Fruit fly (Drosophila melanogaster) whole organism, embryonic: ENCODE measurements around the gene CG13049.

Experiments used
- BEAF-32 ChIP-seq: fragments of 200-800 bp; sonication (Bioruptor generic); optimal IDR thresholded peaks from 3 replicates; lab custom pipeline; 2017; ENCODE audit warnings: missing biosample characterization, missing genetic modification characterization, mild to moderate bottlenecking, moderate library complexity, missing genetic modification reagents
- CG10147 ChIP-seq: fragments of 200-800 bp; sonication (Bioruptor generic); optimal IDR thresholded peaks from 2 replicates; lab custom pipeline; 2019; ENCODE audit warnings: missing biosample characterization, mild to moderate bottlenecking, missing genetic modification characterization, moderate library complexity
- CG10267 ChIP-seq: fragments of 200-800 bp; sonication (Bioruptor generic); optimal IDR thresholded peaks from 2 replicates; lab custom pipeline; 2018; ENCODE audit warnings: missing biosample characterization, mild to moderate bottlenecking, missing genetic modification characterization, moderate library complexity
- CG12659 ChIP-seq: fragments of 200-800 bp; sonication (Bioruptor generic); optimal IDR thresholded peaks from 3 replicates; lab custom pipeline; 2017; ENCODE audit warnings: mild to moderate bottlenecking, missing biosample characterization, missing genetic modification reagents, missing genetic modification characterization
- CG1603 ChIP-seq: fragments of 200-800 bp; sonication (Bioruptor generic); optimal IDR thresholded peaks from 2 replicates; lab custom pipeline; 2019; ENCODE audit warnings: missing biosample characterization, mild to moderate bottlenecking, missing genetic modification characterization, moderate library complexity
- CG17186 ChIP-seq: fragments of 200-800 bp; sonication (Bioruptor generic); optimal IDR thresholded peaks from 3 replicates; lab custom pipeline; 2017; ENCODE audit warnings: missing biosample characterization, missing genetic modification reagents, missing genetic modification characterization
- CG17829 ChIP-seq: fragments of 200-800 bp; optimal IDR thresholded peaks from 2 replicates; lab custom pipeline; 2019; ENCODE audit warnings: missing biosample characterization, mild to moderate bottlenecking, missing genetic modification characterization, moderate library complexity
- CG18619 ChIP-seq: fragments of 200-800 bp; sonication (Bioruptor generic); optimal IDR thresholded peaks from 3 replicates; lab custom pipeline; 2017; ENCODE audit warnings: missing biosample characterization, mild to moderate bottlenecking, missing genetic modification characterization
- CG30020 ChIP-seq: fragments of 200-800 bp; optimal IDR thresholded peaks from 2 replicates; lab custom pipeline; 2019; ENCODE audit warnings: missing biosample characterization, mild to moderate bottlenecking, missing genetic modification characterization, moderate library complexity
- CG30403 ChIP-seq: fragments of 200-800 bp; sonication (Bioruptor generic); optimal IDR thresholded peaks from 3 replicates; lab custom pipeline; 2016; ENCODE audit warnings: missing biosample characterization, missing genetic modification characterization
- CG33213 ChIP-seq: fragments of 200-800 bp; sonication (Bioruptor generic); optimal IDR thresholded peaks from 3 replicates; lab custom pipeline; 2016; ENCODE audit warnings: missing biosample characterization, missing genetic modification characterization
- CG34422 ChIP-seq: fragments of 200-800 bp; sonication (Bioruptor generic); IDR thresholded peaks from 3 replicates; pipeline ENCODE4 v1.3.6; 2022; ENCODE audit warnings: missing biosample characterization, missing genetic modification characterization
- CG3995 ChIP-seq: fragments of 200-800 bp; sonication (Bioruptor generic); optimal IDR thresholded peaks from 3 replicates; lab custom pipeline; 2016; ENCODE audit warnings: missing biosample characterization, missing genetic modification characterization
- CG4617 ChIP-seq: fragments of 200-800 bp; sonication (Bioruptor generic); optimal IDR thresholded peaks from 3 replicates; lab custom pipeline; 2016; ENCODE audit warnings: missing biosample characterization, missing genetic modification characterization, borderline replicate concordance
- CG5180 ChIP-seq: fragments of 200-800 bp; sonication (Bioruptor generic); optimal IDR thresholded peaks from 3 replicates; lab custom pipeline; 2017; ENCODE audit warnings: missing biosample characterization, missing genetic modification characterization, mild to moderate bottlenecking, moderate library complexity, missing genetic modification reagents
- CG7786 ChIP-seq: fragments of 200-800 bp; sonication (Bioruptor generic); optimal IDR thresholded peaks from 2 replicates; lab custom pipeline; 2016; ENCODE audit warnings: missing biosample characterization, missing genetic modification characterization
- CG7987 ChIP-seq: fragments of 200-800 bp; sonication (Bioruptor generic); optimal IDR thresholded peaks from 2 replicates; lab custom pipeline; 2018; ENCODE audit warnings: missing biosample characterization, mild to moderate bottlenecking, missing genetic modification characterization, moderate library complexity
- CTCF ChIP-seq: fragments of 200-800 bp; sonication (Bioruptor generic); optimal IDR thresholded peaks from 2 replicates; lab custom pipeline; 2017; ENCODE audit warnings: missing biosample characterization, mild to moderate bottlenecking, missing genetic modification characterization, moderate library complexity
- Dbx ChIP-seq: fragments of 200-800 bp; sonication (Bioruptor generic); IDR thresholded peaks from 3 replicates; pipeline ENCODE4 v1.3.6; 2022; ENCODE audit warnings: missing biosample characterization, missing genetic modification characterization
- Elba2 ChIP-seq: fragments of 200-800 bp; sonication (Bioruptor generic); optimal IDR thresholded peaks from 3 replicates; lab custom pipeline; 2016; ENCODE audit warnings: missing biosample characterization, missing genetic modification characterization
- HmgD ChIP-seq: fragments of 200-800 bp; sonication (Bioruptor generic); optimal IDR thresholded peaks from 3 replicates; lab custom pipeline; 2016; ENCODE audit warnings: missing biosample characterization, missing genetic modification characterization
- Sry-δ ChIP-seq: fragments of 200-800 bp; sonication (Bioruptor generic); optimal IDR thresholded peaks from 2 replicates; lab custom pipeline; 2016; ENCODE audit warnings: missing biosample characterization, missing genetic modification characterization
- YL-1 ChIP-seq: fragments of 200-800 bp; sonication (Bioruptor generic); optimal IDR thresholded peaks from 3 replicates; lab custom pipeline; 2017; ENCODE audit warnings: missing biosample characterization, mild to moderate bottlenecking, missing genetic modification characterization
- abd-A ChIP-seq: fragments of 200-800 bp; sonication (Bioruptor generic); optimal IDR thresholded peaks from 3 replicates; lab custom pipeline; 2019; ENCODE audit warnings: missing biosample characterization, mild to moderate bottlenecking, missing genetic modification characterization, moderate library complexity
- amos ChIP-seq: fragments of 200-800 bp; sonication (Bioruptor generic); IDR thresholded peaks from 2 replicates; pipeline ENCODE4 v1.3.6; 2022; ENCODE audit warnings: missing biosample characterization, missing genetic modification characterization; ENCODE audit not compliant: partially characterized antibody
- ato ChIP-seq: fragments of 200-800 bp; sonication (Bioruptor generic); IDR thresholded peaks from 2 replicates; pipeline ENCODE4 v1.3.6; 2022; ENCODE audit warnings: missing biosample characterization, missing genetic modification characterization; ENCODE audit not compliant: partially characterized antibody
- cato ChIP-seq: fragments of 200-800 bp; sonication (Bioruptor generic); optimal IDR thresholded peaks from 2 replicates; lab custom pipeline; 2016; ENCODE audit warnings: missing biosample characterization, missing genetic modification characterization, borderline replicate concordance
- chn ChIP-seq: fragments of 200-800 bp; sonication (Bioruptor generic); optimal IDR thresholded peaks from 2 replicates; lab custom pipeline; 2016; ENCODE audit warnings: missing biosample characterization, missing genetic modification characterization
- dpn ChIP-seq, 2 experiments: fragments of 200-800 bp; sonication (Bioruptor generic); optimal IDR thresholded peaks; 3 replicates each; lab custom pipeline; 2016; ENCODE audit warnings: missing biosample characterization in 2 of 2, missing genetic modification characterization in 2 of 2
- exex ChIP-seq: fragments of 200-800 bp; sonication (Bioruptor generic); optimal IDR thresholded peaks from 4 replicates; lab custom pipeline; 2018; ENCODE audit warnings: missing biosample characterization, mild to moderate bottlenecking, missing genetic modification characterization, moderate library complexity
- fd102C ChIP-seq: fragments of 200-800 bp; sonication (Bioruptor generic); optimal IDR thresholded peaks from 2 replicates; lab custom pipeline; 2018; ENCODE audit warnings: missing biosample characterization, mild to moderate bottlenecking, missing genetic modification characterization, moderate library complexity
- gfzf ChIP-seq: fragments of 200-800 bp; sonication (Bioruptor generic); optimal IDR thresholded peaks from 2 replicates; lab custom pipeline; 2016; ENCODE audit warnings: missing biosample characterization, mild to moderate bottlenecking, missing genetic modification characterization, moderate library complexity
- knrl ChIP-seq: fragments of 200-800 bp; sonication (Bioruptor generic); IDR thresholded peaks from 3 replicates; pipeline ENCODE4 v1.3.6; 2022; ENCODE audit warnings: missing biosample characterization, missing genetic modification characterization; ENCODE audit not compliant: partially characterized antibody
- lilli ChIP-seq: fragments of 200-800 bp; sonication (Bioruptor generic); optimal IDR thresholded peaks from 3 replicates; lab custom pipeline; 2016; ENCODE audit warnings: missing biosample characterization, missing genetic modification characterization
- nerfin-1 ChIP-seq: fragments of 200-800 bp; sonication (Bioruptor generic); optimal IDR thresholded peaks from 3 replicates; lab custom pipeline; 2019; ENCODE audit warnings: missing biosample characterization, mild to moderate bottlenecking, missing genetic modification characterization, moderate library complexity
- pfk ChIP-seq: fragments of 200-800 bp; sonication (Bioruptor generic); optimal IDR thresholded peaks from 2 replicates; lab custom pipeline; 2018; ENCODE audit warnings: missing biosample characterization, mild to moderate bottlenecking, missing genetic modification characterization, moderate library complexity
- sna ChIP-seq: fragments of 200-800 bp; sonication (Bioruptor generic); IDR thresholded peaks from 2 replicates; pipeline ENCODE4 v1.3.6; 2022; ENCODE audit warnings: missing biosample characterization, missing genetic modification characterization; ENCODE audit not compliant: partially characterized antibody
- tio ChIP-seq: fragments of 200-800 bp; sonication (Bioruptor generic); optimal IDR thresholded peaks from 2 replicates; lab custom pipeline; 2017; ENCODE audit warnings: missing biosample characterization, missing genetic modification characterization, inconsistent platforms
- vvl ChIP-seq: fragments of 200-800 bp; sonication (Bioruptor generic); IDR thresholded peaks from 2 replicates; pipeline ENCODE4 v1.3.6; 2022; ENCODE audit warnings: missing biosample characterization, missing genetic modification characterization

Gene CG13049

DNA sequence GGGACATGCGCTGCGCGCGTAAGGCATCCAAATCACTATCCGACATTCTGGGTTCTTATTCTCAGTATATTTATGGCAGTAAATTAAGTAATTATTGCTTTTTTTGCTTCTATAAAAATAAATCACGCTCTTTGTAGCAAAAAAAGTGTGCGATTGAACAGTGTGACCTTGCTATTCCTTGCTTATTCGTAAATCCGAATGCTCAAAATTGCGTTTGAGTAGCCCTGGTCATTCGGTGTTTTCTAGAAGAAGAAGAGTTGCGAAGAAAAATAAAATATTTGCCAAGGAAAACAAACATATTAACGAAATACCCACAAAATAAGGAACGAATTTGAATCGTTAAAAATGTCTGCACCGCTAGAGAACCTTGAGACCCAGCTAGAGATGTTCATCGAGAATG is 49.9 kb downstream of the CG13049 start, which contains the start of the genes PDCD-5 and MED10 (continued):
- TF ChIP-seq ato = no peak
- no peak for TF ChIP-seq exex (tag; lab: Kevin White, UChicago)
- TF ChIP-seq fd102C (GFP tag; lab: Kevin White, UChicago) = no peak
- peak; percentile 75; the same call in 1 of the 3 replicates for TF ChIP-seq CG34422 (GFP tag; lab: Robert Waterston, UW)
- peak; percentile 54 for TF ChIP-seq CTCF (GFP tag; lab: Kevin White, UChicago)
- TF ChIP-seq nerfin-1 (tag; lab: Kevin White, UChicago) = peak; percentile 64
- TF ChIP-seq pfk (GFP tag; lab: Kevin White, UChicago) = no peak
- no peak for TF ChIP-seq vvl (GFP tag; lab: Robert Waterston, UW)
- peak; percentile 80 for TF ChIP-seq CG30020 (tag; lab: Kevin White, UChicago)
- peak; percentile 28 for TF ChIP-seq CG17829 (tag; lab: Kevin White, UChicago)
- TF ChIP-seq lilli (GFP tag; lab: Kevin White, UChicago) = no peak
- no peak for TF ChIP-seq CG7786 (GFP tag; lab: Kevin White, UChicago)
- TF ChIP-seq chn (GFP tag; lab: Kevin White, UChicago) = no peak
- peak; percentile 69 for TF ChIP-seq CG3995 (GFP tag; lab: Kevin White, UChicago)
- peak; percentile 83 for TF ChIP-seq CG1603
- TF ChIP-seq amos (GFP tag; lab: Robert Waterston, UW) = peak; percentile 43
- peak; percentile 60 for TF ChIP-seq CG12659 (GFP tag; lab: Kevin White, UChicago)
- peak; percentile 57 for TF ChIP-seq Sry-δ (GFP tag; lab: Kevin White, UChicago)
- TF ChIP-seq CG33213 = peak; percentile 16
- peak; percentile 96 for TF ChIP-seq YL-1 (GFP tag; lab: Kevin White, UChicago)
- TF ChIP-seq CG4617 = peak; percentile 100
- 0 out of 2 replicates have a peak, but pooled peaks have one; percentile 29 for TF ChIP-seq sna (GFP tag; lab: Robert Waterston, UW)
- no peak for TF ChIP-seq tio (GFP tag; lab: Kevin White, UChicago)
- TF ChIP-seq Dbx (GFP tag; lab: Robert Waterston, UW) = no peak
- TF ChIP-seq abd-A (tag; lab: Kevin White, UChicago) = no peak
- peak; percentile 35 for TF ChIP-seq HmgD (GFP tag; lab: Kevin White, UChicago)
- TF ChIP-seq CG30403 (GFP tag; lab: Kevin White, UChicago) = peak; percentile 4
- TF ChIP-seq CG17186 = peak; percentile 62
- no peak for TF ChIP-seq CG10147
- TF ChIP-seq CG7987 (GFP tag; lab: Kevin White, UChicago) = peak; percentile 55
- TF ChIP-seq CG18619 (GFP tag; lab: Kevin White, UChicago) = no peak
- TF ChIP-seq CG5180 (GFP tag; lab: Kevin White, UChicago) = no peak
- peak; percentile 9 to 14 for TF ChIP-seq dpn (GFP tag; optimal IDR thresholded peaks at IDR 0.05; lab: Kevin White, UChicago)
- no peak for TF ChIP-seq cato
- TF ChIP-seq BEAF-32 (GFP tag; lab: Kevin White, UChicago) = peak; percentile 53
- peak; percentile 96 for TF ChIP-seq gfzf
- peak; percentile 34 for TF ChIP-seq CG10267
- peak; percentile 44 for TF ChIP-seq Elba2 (GFP tag; lab: Kevin White, UChicago)
- TF ChIP-seq knrl (GFP tag; lab: Robert Waterston, UW) = peak; percentile 30; the same call in 1 of the 3 replicates
